Worm (Caenorhabditis elegans) whole organism, midembryonic: Measurements from ENCODE around the gene C54D1.7.

Experiments used
- cog-1 ChIP-seq: sonication (generic microtip); optimal IDR thresholded peaks from 2 replicates; lab custom pipeline; 2016; ENCODE audit warnings: missing genetic modification characterization, missing compliant biosample characterization
- klf-2 ChIP-seq: fragments of 200-800 bp; sonication (Bioruptor generic); conservative IDR thresholded peaks from 2 replicates; pipeline ENCODE4 v1.3.6; 2022; ENCODE audit warnings: missing genetic modification reagents, missing genetic modification characterization, missing compliant biosample characterization

DNA sequence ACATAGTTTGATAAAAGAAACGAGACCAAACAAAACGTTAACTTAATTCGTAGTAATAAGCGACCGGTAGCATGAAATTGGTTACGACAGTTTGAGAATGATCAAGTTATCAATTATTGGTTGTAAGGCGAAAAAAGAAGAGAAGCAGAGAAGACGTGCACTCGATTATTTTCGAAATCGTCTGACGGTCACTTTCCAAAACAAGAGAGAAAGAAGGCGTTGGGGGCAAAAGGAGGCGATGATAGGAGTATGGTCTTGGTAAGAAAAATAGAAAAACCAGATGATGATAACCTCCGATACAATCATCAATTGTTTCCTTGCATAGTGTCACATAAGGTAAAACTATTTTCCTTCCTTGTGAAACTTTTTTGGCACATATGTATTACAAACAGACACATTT lies 1.6 kb upstream of the C54D1.7 start:
- TF ChIP-seq klf-2 (GFP tag; lab: Robert Waterston, UW) (no peak), cog-1 (tag; lab: Kevin White, UChicago) (no peak)
